Fruit fly (Drosophila melanogaster) whole organism, embryonic: ENCODE results near the gene Rpn11.
A peak's percentile ranks its signal among the peaks of the same experiment; 100 is the strongest.

Experiments
- Ada2b ChIP-seq: fragments of 200-800 bp; sonication (Bioruptor generic); IDR thresholded peaks from 2 replicates; pipeline ENCODE4 v1.3.6; 2022; ENCODE audit warnings: missing biosample characterization, missing genetic modification characterization
- Awh ChIP-seq: fragments of 200-800 bp; sonication (Bioruptor generic); IDR thresholded peaks from 2 replicates; pipeline ENCODE4, ENCODE4 v1.3.6; 2022; ENCODE audit warnings: missing biosample characterization, missing genetic modification characterization
- B-H1 ChIP-seq: fragments of 200-800 bp; sonication (Bioruptor generic); IDR thresholded peaks from 3 replicates; pipeline ENCODE4 v1.3.6; 2022; ENCODE audit warnings: missing biosample characterization, missing genetic modification characterization
- CG11398 ChIP-seq: fragments of 200-800 bp; sonication (Bioruptor generic); optimal IDR thresholded peaks from 2 replicates; lab custom pipeline; 2016; ENCODE audit warnings: missing biosample characterization, missing genetic modification characterization
- CG12071 ChIP-seq: fragments of 200-800 bp; sonication (Bioruptor generic); optimal IDR thresholded peaks from 3 replicates; lab custom pipeline; 2018; ENCODE audit warnings: missing biosample characterization, mild to moderate bottlenecking, missing genetic modification characterization
- CG14050 ChIP-seq: fragments of 200-800 bp; sonication (Bioruptor generic); IDR thresholded peaks from 3 replicates; pipeline ENCODE4 v1.3.6; 2022; ENCODE audit warnings: missing biosample characterization, missing genetic modification characterization
- CG17359 ChIP-seq: fragments of 200-800 bp; sonication (Bioruptor generic); optimal IDR thresholded peaks from 3 replicates; lab custom pipeline; 2018; ENCODE audit warnings: missing biosample characterization, mild to moderate bottlenecking, missing genetic modification characterization, moderate library complexity
- CG17568 ChIP-seq: fragments of 200-800 bp; sonication (Bioruptor generic); optimal IDR thresholded peaks from 2 replicates; lab custom pipeline; 2018; ENCODE audit warnings: missing biosample characterization, mild to moderate bottlenecking, missing genetic modification characterization, moderate library complexity
- CG17612 ChIP-seq: fragments of 200-800 bp; sonication (Bioruptor generic); IDR thresholded peaks from 2 replicates; pipeline ENCODE4 v1.3.6; 2022; ENCODE audit warnings: missing biosample characterization, missing genetic modification characterization
- CG1832 ChIP-seq: fragments of 200-800 bp; sonication (Bioruptor generic); optimal IDR thresholded peaks from 2 replicates; lab custom pipeline; 2017; ENCODE audit warnings: missing biosample characterization, mild to moderate bottlenecking, missing genetic modification characterization, inconsistent platforms
- CG3281 ChIP-seq: fragments of 200-800 bp; sonication (Bioruptor generic); optimal IDR thresholded peaks from 3 replicates; lab custom pipeline; 2017; ENCODE audit warnings: missing biosample characterization, mild to moderate bottlenecking, missing genetic modification characterization
- CG33213 ChIP-seq: fragments of 200-800 bp; sonication (Bioruptor generic); optimal IDR thresholded peaks from 3 replicates; lab custom pipeline; 2016; ENCODE audit warnings: missing biosample characterization, missing genetic modification characterization
- CG34376 ChIP-seq: fragments of 200-800 bp; sonication (Bioruptor generic); optimal IDR thresholded peaks from 2 replicates; lab custom pipeline; 2018; ENCODE audit warnings: missing biosample characterization, mild to moderate bottlenecking, missing genetic modification characterization
- CG3726 ChIP-seq: fragments of 200-800 bp; sonication (Bioruptor generic); IDR thresholded peaks from 3 replicates; pipeline ENCODE4, ENCODE4 v1.3.6; 2022; ENCODE audit warnings: missing biosample characterization, missing genetic modification characterization
- CG4707 ChIP-seq: fragments of 200-800 bp; sonication (Bioruptor generic); optimal IDR thresholded peaks from 2 replicates; lab custom pipeline; 2018; ENCODE audit warnings: missing biosample characterization, mild to moderate bottlenecking, missing genetic modification characterization, moderate library complexity
- CG6254 ChIP-seq: fragments of 200-800 bp; sonication (Bioruptor generic); optimal IDR thresholded peaks from 3 replicates; lab custom pipeline; 2017; ENCODE audit warnings: mild to moderate bottlenecking, missing biosample characterization, missing genetic modification reagents, missing genetic modification characterization
- CG7556 ChIP-seq: fragments of 200-800 bp; sonication (Bioruptor generic); optimal IDR thresholded peaks from 2 replicates; lab custom pipeline; 2017; ENCODE audit warnings: missing biosample characterization, mild to moderate bottlenecking, missing genetic modification characterization
- CG7839 ChIP-seq: fragments of 200-800 bp; sonication (Bioruptor generic); optimal IDR thresholded peaks from 3 replicates; lab custom pipeline; 2018; ENCODE audit warnings: missing biosample characterization, mild to moderate bottlenecking, missing genetic modification characterization, moderate library complexity
- CG7928 ChIP-seq: fragments of 200-800 bp; sonication (Bioruptor generic); optimal IDR thresholded peaks from 2 replicates; lab custom pipeline; 2017; ENCODE audit warnings: missing biosample characterization, mild to moderate bottlenecking, missing genetic modification characterization
- CG8478 ChIP-seq: fragments of >200 bp; optimal IDR thresholded peaks from 2 replicates; lab custom pipeline; 2018
- CG8765 ChIP-seq: fragments of 200-800 bp; sonication (Bioruptor generic); IDR thresholded peaks from 2 replicates; pipeline ENCODE4 v1.3.6; 2022; ENCODE audit warnings: missing biosample characterization, missing genetic modification characterization
- CG8944 ChIP-seq: fragments of 200-800 bp; sonication (Bioruptor generic); optimal IDR thresholded peaks from 3 replicates; lab custom pipeline; 2016; ENCODE audit warnings: missing biosample characterization, missing genetic modification characterization
- CoRest ChIP-seq: fragments of 200-800 bp; sonication (Bioruptor generic); optimal IDR thresholded peaks from 3 replicates; lab custom pipeline; 2018; ENCODE audit warnings: missing biosample characterization, mild to moderate bottlenecking, missing genetic modification characterization, moderate library complexity
- Dfd ChIP-seq, 2 experiments: fragments of >200 bp; optimal IDR thresholded peaks; 2 replicates each; lab custom pipeline; 2017; ENCODE audit warnings: missing biosample characterization in 2 of 2, missing genetic modification characterization in 2 of 2
- HLH54F ChIP-seq: fragments of 200-800 bp; sonication (Bioruptor generic); optimal IDR thresholded peaks from 3 replicates; lab custom pipeline; 2016; ENCODE audit warnings: missing biosample characterization, missing genetic modification characterization
- Mes4 ChIP-seq: fragments of 200-800 bp; sonication (Bioruptor generic); optimal IDR thresholded peaks from 2 replicates; lab custom pipeline; 2016; ENCODE audit warnings: missing biosample characterization, missing genetic modification characterization
- NC2α ChIP-seq: fragments of 200-800 bp; sonication (Bioruptor generic); optimal IDR thresholded peaks from 2 replicates; lab custom pipeline; 2016; ENCODE audit warnings: missing biosample characterization, missing genetic modification characterization
- Rfx ChIP-seq: fragments of 200-800 bp; sonication (Bioruptor generic); IDR thresholded peaks from 2 replicates; pipeline ENCODE4 v1.3.6; 2022; ENCODE audit warnings: missing biosample characterization, missing genetic modification characterization
- Rx ChIP-seq: fragments of 200-800 bp; sonication (Bioruptor generic); IDR thresholded peaks from 2 replicates; pipeline ENCODE4 v1.3.6; 2022; ENCODE audit warnings: missing biosample characterization, missing genetic modification characterization
- Scr ChIP-seq: fragments of 200-800 bp; sonication (Bioruptor generic); IDR thresholded peaks from 2 replicates; pipeline ENCODE4 v1.3.6; 2022; ENCODE audit warnings: missing biosample characterization, missing genetic modification characterization; ENCODE audit not compliant: partially characterized antibody
- Sox102F ChIP-seq: fragments of 200-800 bp; sonication (Bioruptor generic); optimal IDR thresholded peaks from 2 replicates; lab custom pipeline; 2018; ENCODE audit warnings: missing biosample characterization, mild to moderate bottlenecking, missing genetic modification characterization, moderate library complexity
- YL-1 ChIP-seq: fragments of 200-800 bp; sonication (Bioruptor generic); optimal IDR thresholded peaks from 3 replicates; lab custom pipeline; 2017; ENCODE audit warnings: missing biosample characterization, mild to moderate bottlenecking, missing genetic modification characterization
- bab2 ChIP-seq: fragments of 200-800 bp; sonication (Bioruptor generic); optimal IDR thresholded peaks from 2 replicates; lab custom pipeline; 2016; ENCODE audit warnings: missing biosample characterization, missing genetic modification characterization
- btn ChIP-seq: fragments of 200-800 bp; sonication (Bioruptor generic); optimal IDR thresholded peaks from 2 replicates; lab custom pipeline; 2016; ENCODE audit warnings: missing biosample characterization, missing genetic modification characterization
- cwo ChIP-seq: fragments of 200-800 bp; sonication (Bioruptor generic); optimal IDR thresholded peaks from 3 replicates; lab custom pipeline; 2017; ENCODE audit warnings: missing biosample characterization, missing genetic modification characterization, mild to moderate bottlenecking, moderate library complexity, missing genetic modification reagents
- eve ChIP-seq, 2 experiments: fragments of >200 bp; optimal IDR thresholded peaks; 2 replicates each; lab custom pipeline; 2017; ENCODE audit warnings: missing biosample characterization in 2 of 2, missing genetic modification characterization in 2 of 2
- exex ChIP-seq: fragments of 200-800 bp; sonication (Bioruptor generic); optimal IDR thresholded peaks from 4 replicates; lab custom pipeline; 2018; ENCODE audit warnings: missing biosample characterization, mild to moderate bottlenecking, missing genetic modification characterization, moderate library complexity
- fd102C ChIP-seq: fragments of 200-800 bp; sonication (Bioruptor generic); optimal IDR thresholded peaks from 2 replicates; lab custom pipeline; 2018; ENCODE audit warnings: missing biosample characterization, mild to moderate bottlenecking, missing genetic modification characterization, moderate library complexity
- gem ChIP-seq: fragments of 200-800 bp; sonication (Bioruptor generic); optimal IDR thresholded peaks from 2 replicates; lab custom pipeline; 2019; ENCODE audit warnings: missing biosample characterization, mild to moderate bottlenecking, missing genetic modification characterization, moderate library complexity
- ham ChIP-seq: fragments of 200-800 bp; sonication (Bioruptor generic); IDR thresholded peaks from 2 replicates; pipeline ENCODE4 v1.3.6; 2022; ENCODE audit warnings: missing biosample characterization, missing genetic modification characterization
- hkb ChIP-seq, 2 experiments: fragments of 200-800 bp in 1 of 2; fragments of >200 bp in 1 of 2; sonication (Bioruptor generic) in 1 of 2; IDR thresholded peaks in 1 of 2; optimal IDR thresholded peaks in 1 of 2; 2 replicates each; pipeline versions ENCODE4 v1.3.6 to Lab custom; 2017 to 2022; ENCODE audit warnings: missing biosample characterization in 1 of 2, missing genetic modification characterization in 1 of 2
- otp ChIP-seq: fragments of 200-800 bp; sonication (Bioruptor generic); IDR thresholded peaks from 3 replicates; pipeline ENCODE4, ENCODE4 v1.3.6; 2022; ENCODE audit warnings: missing biosample characterization, missing genetic modification characterization
- pzg ChIP-seq: fragments of 200-800 bp; sonication (Bioruptor generic); optimal IDR thresholded peaks from 3 replicates; lab custom pipeline; 2018; ENCODE audit warnings: missing biosample characterization, mild to moderate bottlenecking, missing genetic modification characterization, moderate library complexity
- sd ChIP-seq: fragments of 200-800 bp; sonication (Bioruptor generic); optimal IDR thresholded peaks from 3 replicates; lab custom pipeline; 2018; ENCODE audit warnings: missing biosample characterization, mild to moderate bottlenecking, missing genetic modification characterization, moderate library complexity
- slbo ChIP-seq: fragments of 200-800 bp; sonication (Bioruptor generic); IDR thresholded peaks from 2 replicates; pipeline ENCODE4 v1.3.6; 2022; ENCODE audit warnings: missing biosample characterization, missing genetic modification characterization
- stc ChIP-seq: fragments of 200-800 bp; sonication (Bioruptor generic); IDR thresholded peaks from 2 replicates; pipeline ENCODE4 v1.3.6; 2022; ENCODE audit warnings: missing biosample characterization, missing genetic modification characterization
- stwl ChIP-seq: fragments of 200-800 bp; sonication (Bioruptor generic); optimal IDR thresholded peaks from 3 replicates; lab custom pipeline; 2018; ENCODE audit warnings: missing biosample characterization, mild to moderate bottlenecking, missing genetic modification characterization, moderate library complexity
- toy ChIP-seq: fragments of 200-800 bp; sonication (Bioruptor generic); IDR thresholded peaks from 2 replicates; pipeline ENCODE4 v1.3.6; 2022; ENCODE audit warnings: missing biosample characterization, missing genetic modification characterization
- vvl ChIP-seq: fragments of 200-800 bp; sonication (Bioruptor generic); IDR thresholded peaks from 2 replicates; pipeline ENCODE4 v1.3.6; 2022; ENCODE audit warnings: missing biosample characterization, missing genetic modification characterization
- wdn ChIP-seq: fragments of 200-800 bp; sonication (Bioruptor generic); IDR thresholded peaks from 2 replicates; pipeline ENCODE4 v1.3.6; 2022; ENCODE audit warnings: missing biosample characterization, missing genetic modification characterization
- zfh2 ChIP-seq: fragments of 200-800 bp; sonication (Bioruptor generic); optimal IDR thresholded peaks from 2 replicates; lab custom pipeline; 2016; ENCODE audit warnings: missing biosample characterization, missing genetic modification characterization

The Rpn11 gene

dm6 chr2L:5095350-5095962 lies 35.9 kb upstream of the Rpn11 start (continued):
- TF ChIP-seq CG17612 (GFP tag; lab: Robert Waterston, UW) (no peak), Mes4 (no peak), stc (GFP tag; lab: Robert Waterston, UW) (no peak; the same call in 1 of the 2 replicates), Scr (GFP tag; lab: Robert Waterston, UW) (no peak), Rfx (GFP tag; lab: Robert Waterston, UW) (0 out of 2 replicates have a peak, but pooled peaks have one; percentile 8), otp (GFP tag; lab: Robert Waterston, UW) (no peak), exex (peak; percentile 76), slbo (GFP tag; lab: Robert Waterston, UW) (no peak), CG6254 (GFP tag; lab: Kevin White, UChicago) (no peak), bab2 (GFP tag; lab: Kevin White, UChicago) (no peak), CG17568 (GFP tag; lab: Kevin White, UChicago) (no peak), CG8478 (lab: Kevin White, UChicago) (no peak), CG12071 (GFP tag; lab: Kevin White, UChicago) (peak; percentile 10), pzg (GFP tag; lab: Kevin White, UChicago) (no peak), CG17359 (tag; lab: Kevin White, UChicago) (no peak), Sox102F (GFP tag; lab: Kevin White, UChicago) (no peak), CG34376 (GFP tag; lab: Kevin White, UChicago) (peak; percentile 84), vvl (GFP tag; lab: Robert Waterston, UW) (peak; percentile 65), CG33213 (no peak), ham (no peak), stwl (tag; lab: Kevin White, UChicago) (no peak), CoRest (no peak), HLH54F (GFP tag; lab: Kevin White, UChicago) (no peak), cwo (peak; percentile 71), YL-1 (GFP tag; lab: Kevin White, UChicago) (no peak), CG8765 (GFP tag; lab: Robert Waterston, UW) (no peak), toy (GFP tag; lab: Robert Waterston, UW) (no peak), Awh (GFP tag; lab: Robert Waterston, UW) (no peak), CG7928 (no peak), Ada2b (GFP tag; lab: Robert Waterston, UW) (no peak), CG3726 (no peak), CG8944 (no peak), CG14050 (GFP tag; lab: Robert Waterston, UW) (no peak), Dfd (GFP tag; optimal IDR thresholded peaks at IDR 0.05; lab: Kevin White, UChicago) (no peak), zfh2 (GFP tag; lab: Kevin White, UChicago) (no peak), NC2α (no peak), CG7839 (tag; lab: Kevin White, UChicago) (no peak), wdn (no peak), CG7556 (no peak), btn (GFP tag; lab: Kevin White, UChicago) (no peak), gem (tag; lab: Kevin White, UChicago) (no peak), CG11398 (GFP tag; lab: Kevin White, UChicago) (no peak), CG1832 (GFP tag; lab: Kevin White, UChicago) (no peak), Rx (no peak), fd102C (no peak), CG4707 (GFP tag; lab: Kevin White, UChicago) (no peak), CG3281 (GFP tag; lab: Kevin White, UChicago) (peak; percentile 13), eve (GFP tag; optimal IDR thresholded peaks at IDR 0.05; lab: Kevin White, UChicago) (no peak), B-H1 (GFP tag; lab: Robert Waterston, UW) (no peak), sd (tag; lab: Kevin White, UChicago) (peak; percentile 69), hkb (optimal IDR thresholded peaks at IDR 0.05; lab: Kevin White, UChicago) (no peak), hkb (GFP tag; IDR thresholded peaks at IDR 0.05; lab: Robert Waterston, UW) (no peak)
